Fruit fly (Drosophila melanogaster) S2 (cell line): ENCODE measurements around the gene CG5937.

ENCODE experiments used
- CG8478 ChIP-seq: fragments of >200 bp; optimal IDR thresholded peaks from 2 replicates; lab custom pipeline; 2018
- CTCF ChIP-seq, 2 experiments: fragments of >200 bp; optimal IDR thresholded peaks; 2 replicates each; lab custom pipeline; 2018

DNA sequence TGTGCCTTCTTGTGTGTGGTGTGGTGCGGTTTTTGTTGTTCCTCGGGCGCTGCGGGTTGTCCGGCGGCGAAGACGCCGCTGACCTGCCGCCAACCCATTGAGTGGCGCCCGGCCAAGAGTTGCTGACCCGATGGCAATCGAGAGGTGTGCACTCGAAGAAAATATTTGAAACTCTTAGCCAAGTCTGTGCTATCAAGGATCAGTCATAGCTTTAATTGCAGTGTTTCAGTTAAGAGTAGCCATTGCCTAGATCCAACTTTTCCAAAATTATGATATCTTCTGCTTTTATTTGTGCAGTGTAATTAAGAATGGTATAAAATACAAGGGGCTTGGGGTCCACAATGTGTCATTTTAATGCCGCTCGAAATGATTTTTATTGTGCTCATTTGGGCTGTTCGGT is 15.2 kb upstream of the CG5937 start:
- no peak for TF ChIP-seq CG8478 (lab: Kevin White, UChicago)
- TF ChIP-seq CTCF (optimal IDR thresholded peaks at IDR 0.05; lab: Kevin White, UChicago): no peak
